Worm (Caenorhabditis elegans) whole organism, young adult: ENCODE measurements around the gene F57A10.4.
"Not testable (repeated sequence)": the region's sequence is repeated elsewhere in the genome, so short reads cannot be mapped to it uniquely, and the experiment has no call there.

Source experiments
- B0019.2 ChIP-seq: fragments of 200-800 bp; sonication (Bioruptor generic); conservative IDR thresholded peaks from 2 replicates; pipeline ENCODE4 v1.3.6; 2022; ENCODE audit warnings: missing genetic modification reagents, missing genetic modification characterization, missing compliant biosample characterization
- B0035.1 ChIP-seq: sonication (generic microtip); optimal IDR thresholded peaks from 2 replicates; lab custom pipeline; 2016; ENCODE audit warnings: missing genetic modification characterization, mild to moderate bottlenecking, missing compliant biosample characterization, missing genotype, missing genetic modification reagents
- B0336.3 ChIP-seq: fragments of 200-800 bp; sonication (Bioruptor generic); IDR thresholded peaks from 2 replicates; pipeline ENCODE4 v1.3.6; 2022; ENCODE audit warnings: missing genetic modification characterization, missing compliant biosample characterization
- C06A6.2 ChIP-seq: fragments of 200-800 bp; sonication (Bioruptor generic); conservative IDR thresholded peaks from 2 replicates; pipeline ENCODE4 v1.3.6; 2022; ENCODE audit warnings: missing genetic modification characterization, missing compliant biosample characterization
- D2030.7 ChIP-seq: fragments of 200-800 bp; sonication (Bioruptor generic); IDR thresholded peaks from 2 replicates; pipeline ENCODE4 v1.3.6; 2022; ENCODE audit warnings: missing genetic modification reagents, missing genetic modification characterization, missing compliant biosample characterization
- F23B12.7 ChIP-seq: sonication (generic microtip); optimal IDR thresholded peaks from 2 replicates; lab custom pipeline; 2017; ENCODE audit warnings: missing genetic modification characterization, mild to moderate bottlenecking, missing compliant biosample characterization, antibody characterized with exemption, moderate library complexity; ENCODE audit not compliant: insufficient read depth
- F57A8.1 ChIP-seq: fragments of 200-800 bp; sonication (Bioruptor generic); optimal IDR thresholded peaks from 2 replicates; lab custom pipeline; 2018; ENCODE audit warnings: mild to moderate bottlenecking, missing genetic modification characterization, moderate library complexity, missing compliant biosample characterization
- F57C9.4 ChIP-seq: sonication (generic microtip); optimal IDR thresholded peaks from 2 replicates; lab custom pipeline; 2017; ENCODE audit warnings: mild to moderate bottlenecking, missing genetic modification characterization, missing compliant biosample characterization
- Y53F4B.3 ChIP-seq: fragments of 200-800 bp; sonication (Bioruptor generic); IDR thresholded peaks from 2 replicates; pipeline ENCODE4 v1.3.6; 2022; ENCODE audit warnings: missing genetic modification reagents, missing genetic modification characterization, missing compliant biosample characterization
- Y56A3A.18 ChIP-seq: fragments of 200-800 bp; sonication (Bioruptor generic); IDR thresholded peaks from 2 replicates; pipeline ENCODE4 v1.3.6; 2022; ENCODE audit warnings: missing genetic modification reagents, missing genetic modification characterization, missing compliant biosample characterization
- Y79H2A.3 ChIP-seq: fragments of 200-800 bp; sonication (Bioruptor generic); conservative IDR thresholded peaks from 2 replicates; pipeline ENCODE4 v1.3.6; 2022; ENCODE audit warnings: missing genetic modification reagents, missing genetic modification characterization, missing compliant biosample characterization
- Y95B8A.8 ChIP-seq: fragments of 200-800 bp; sonication (Bioruptor generic); IDR thresholded peaks from 2 replicates; pipeline ENCODE4 v1.3.6; 2022; ENCODE audit warnings: missing genetic modification reagents, missing genetic modification characterization, missing compliant biosample characterization
- ZK185.1 ChIP-seq: sonication (generic microtip); optimal IDR thresholded peaks from 2 replicates; lab custom pipeline; 2016; ENCODE audit warnings: mild to moderate bottlenecking, missing genetic modification characterization, missing compliant biosample characterization; ENCODE audit not compliant: poor library complexity, severe bottlenecking
- atf-7 ChIP-seq: sonication (generic microtip); optimal IDR thresholded peaks from 2 replicates; lab custom pipeline; 2017; ENCODE audit warnings: mild to moderate bottlenecking, missing genetic modification characterization, missing compliant biosample characterization
- attf-5 ChIP-seq: fragments of 200-800 bp; sonication (Bioruptor generic); optimal IDR thresholded peaks from 2 replicates; lab custom pipeline; 2018; ENCODE audit warnings: mild to moderate bottlenecking, missing genetic modification characterization, missing compliant biosample characterization
- die-1 ChIP-seq: sonication (generic microtip); optimal IDR thresholded peaks from 2 replicates; lab custom pipeline; 2016; ENCODE audit warnings: missing genotype, mild to moderate bottlenecking, missing genetic modification characterization, missing compliant biosample characterization
- egl-18 ChIP-seq: fragments of 200-800 bp; sonication (Bioruptor generic); IDR thresholded peaks from 2 replicates; pipeline ENCODE4 v1.3.6; 2022; ENCODE audit warnings: missing genetic modification reagents, missing genetic modification characterization, missing compliant biosample characterization
- egl-44 ChIP-seq: fragments of 200-800 bp; sonication (Bioruptor generic); IDR thresholded peaks from 2 replicates; pipeline ENCODE4 v1.3.6; 2022; ENCODE audit warnings: missing genetic modification reagents, missing genetic modification characterization, missing compliant biosample characterization
- ekl-4 ChIP-seq: fragments of 200-800 bp; sonication (Bioruptor generic); IDR thresholded peaks from 2 replicates; pipeline ENCODE4 v1.3.6; 2022; ENCODE audit warnings: missing genetic modification reagents, missing genetic modification characterization, missing compliant biosample characterization
- fkh-3 ChIP-seq: sonication (generic microtip); optimal IDR thresholded peaks from 2 replicates; lab custom pipeline; 2016; ENCODE audit warnings: mild to moderate bottlenecking, missing genetic modification characterization, missing compliant biosample characterization
- hlh-12 ChIP-seq: sonication (generic microtip); optimal IDR thresholded peaks from 2 replicates; lab custom pipeline; 2016; ENCODE audit warnings: missing genetic modification characterization, missing compliant biosample characterization
- lag-1 ChIP-seq: fragments of 200-800 bp; sonication (Bioruptor generic); IDR thresholded peaks from 2 replicates; pipeline ENCODE4 v1.3.6; 2022; ENCODE audit warnings: missing genetic modification reagents, missing genetic modification characterization, missing compliant biosample characterization
- let-607 ChIP-seq, 2 experiments: fragments of 200-800 bp in 1 of 2; sonication (Bioruptor generic) in 1 of 2; sonication (generic microtip) in 1 of 2; optimal IDR thresholded peaks; 2 replicates each; lab custom pipeline; 2016 to 2018; ENCODE audit warnings: mild to moderate bottlenecking in 2 of 2, missing compliant biosample characterization in 2 of 2, missing genetic modification characterization in 2 of 2, moderate library complexity in 2 of 2, missing genotype in 1 of 2
- lin-40 ChIP-seq: sonication (generic microtip); optimal IDR thresholded peaks from 2 replicates; lab custom pipeline; 2016; ENCODE audit warnings: missing genetic modification characterization, mild to moderate bottlenecking, missing compliant biosample characterization, missing genotype, missing genetic modification reagents
- lsl-1 ChIP-seq: fragments of 200-800 bp; sonication (Bioruptor generic); optimal IDR thresholded peaks from 2 replicates; lab custom pipeline; 2018; ENCODE audit warnings: mild to moderate bottlenecking, missing genetic modification characterization, moderate library complexity, missing compliant biosample characterization
- nfya-2 ChIP-seq: fragments of 200-800 bp; sonication (Bioruptor generic); IDR thresholded peaks from 2 replicates; pipeline ENCODE4 v1.3.6; 2022; ENCODE audit warnings: missing genetic modification reagents, missing genetic modification characterization, missing compliant biosample characterization
- nhr-90 ChIP-seq: sonication (generic microtip); optimal IDR thresholded peaks from 2 replicates; lab custom pipeline; 2016; ENCODE audit warnings: missing genotype, mild to moderate bottlenecking, missing genetic modification characterization, missing compliant biosample characterization
- rec-8 ChIP-seq, 2 experiments: sonication (generic microtip); optimal IDR thresholded peaks; 2 replicates each; lab custom pipeline; 2016; ENCODE audit warnings: mild to moderate bottlenecking in 2 of 2, missing genetic modification characterization in 2 of 2, missing genetic modification reagents in 2 of 2, missing genotype in 2 of 2, missing biosample characterization in 1 of 2, missing compliant biosample characterization in 1 of 2, moderate library complexity in 1 of 2
- rpc-1 ChIP-seq, 2 experiments: fragments of 150-350 bp in 1 of 2; sonication (generic microtip) in 1 of 2; optimal IDR thresholded peaks; 2 replicates each; lab custom pipeline; 2014 to 2018; ENCODE audit warnings: missing biosample characterization in 1 of 2, missing genetic modification characterization in 1 of 2, missing genetic modification reagents in 1 of 2, missing genotype in 1 of 2
- sea-2 ChIP-seq: fragments of 200-800 bp; sonication (Bioruptor generic); IDR thresholded peaks from 2 replicates; pipeline ENCODE4 v1.3.6; 2022; ENCODE audit warnings: missing genetic modification characterization, missing compliant biosample characterization
- snpc-1.3 ChIP-seq: sonication (generic microtip); optimal IDR thresholded peaks from 2 replicates; lab custom pipeline; 2017; ENCODE audit warnings: missing genetic modification characterization, mild to moderate bottlenecking, missing compliant biosample characterization, antibody characterized with exemption, moderate library complexity, missing genotype, missing genetic modification reagents; ENCODE audit not compliant: insufficient read depth
- tbx-9 ChIP-seq: sonication (generic microtip); optimal IDR thresholded peaks from 2 replicates; lab custom pipeline; 2016; ENCODE audit warnings: borderline replicate concordance, missing genetic modification characterization, inconsistent platforms, missing compliant biosample characterization
- unc-130 ChIP-seq: sonication (generic microtip); optimal IDR thresholded peaks from 2 replicates; lab custom pipeline; 2016; ENCODE audit warnings: missing genetic modification reagents, missing genetic modification characterization, missing compliant biosample characterization
- xnd-1 ChIP-seq: sonication (generic microtip); optimal IDR thresholded peaks from 2 replicates; lab custom pipeline; 2016; ENCODE audit warnings: missing genotype, missing genetic modification reagents, missing genetic modification characterization, missing compliant biosample characterization
- zfh-2 ChIP-seq: fragments of 200-800 bp; sonication (Bioruptor generic); conservative IDR thresholded peaks from 2 replicates; pipeline ENCODE4 v1.3.6; 2022; ENCODE audit warnings: missing genetic modification reagents, missing genetic modification characterization, missing compliant biosample characterization
- ztf-6 ChIP-seq: fragments of 200-800 bp; sonication (Bioruptor generic); IDR thresholded peaks from 2 replicates; pipeline ENCODE4 v1.3.6; 2022; ENCODE audit warnings: missing genetic modification reagents, missing genetic modification characterization, missing compliant biosample characterization

Gene F57A10.4

ce11 chrV:15733020-15733419 lies 36.2 kb upstream of the F57A10.4 start:
- TF ChIP-seq B0336.3 (no peak), zfh-2 (GFP tag; lab: Robert Waterston, UW) (peak; percentile 79)

- TF ChIP-seq F57A8.1 (GFP tag; lab: Kevin White, UChicago) (no peak), B0035.1 (tag; lab: Kevin White, UChicago) (no peak), D2030.7 (GFP tag; lab: Robert Waterston, UW) (no peak), let-607 (tag; optimal IDR thresholded peaks at IDR 0.05; lab: Kevin White, UChicago) (no peak), atf-7 (tag; lab: Kevin White, UChicago) (no peak), C06A6.2 (GFP tag; lab: Robert Waterston, UW) (no peak), nfya-2 (no peak), F57C9.4 (tag; lab: Kevin White, UChicago) (no peak), egl-44 (GFP tag; lab: Robert Waterston, UW) (no peak), lin-40 (tag; lab: Kevin White, UChicago) (no peak), rpc-1 (optimal IDR thresholded peaks at IDR 0.05; lab: Kevin White, UChicago) (no peak), rpc-1 (tag; optimal IDR thresholded peaks at IDR 0.05; lab: Kevin White, UChicago) (no peak), lsl-1 (GFP tag; lab: Kevin White, UChicago) (no peak), zfh-2 (GFP tag; lab: Robert Waterston, UW) (no peak)
Observed at ce11 chrV:15733568-15733967, 35.7 kb upstream of the F57A10.4 start, which contains the start of gene T23D5.3. TSS of gene T23D5.3 (minus strand) at chrV:15733668.

ce11 chrV:15735720-15736119 lies 33.5 kb upstream of the F57A10.4 start, which contains the start of gene str-27:
TSS of gene str-27 (minus strand) at chrV:15735820.
- TF ChIP-seq egl-18: no peak
- no peak for TF ChIP-seq ztf-6 (GFP tag; lab: Robert Waterston, UW)

ce11 chrV:15741851-15742250 lies 27.4 kb upstream of the F57A10.4 start, which contains the start of gene str-18:
TSS of gene str-18 (minus strand) at chrV:15741951.
- TF ChIP-seq egl-44 (GFP tag; lab: Robert Waterston, UW): no peak
- no peak for TF ChIP-seq ekl-4
- no peak for TF ChIP-seq atf-7 (tag; lab: Kevin White, UChicago)
- TF ChIP-seq Y79H2A.3: no peak
- TF ChIP-seq B0019.2 (GFP tag; lab: Robert Waterston, UW): no peak

- TF ChIP-seq D2030.7 (GFP tag; lab: Robert Waterston, UW); unc-130; attf-5 (GFP tag; lab: Kevin White, UChicago): not testable (repeated sequence)
- TF ChIP-seq, all 124 proteins: peak for 0; not testable (repeated sequence) for 124
Observed at ce11 chrV:15744366-15744765, 24.9 kb upstream of the F57A10.4 start, which contains the start of gene str-19. TSS of gene str-19 (minus strand) at chrV:15744466.

- not testable (repeated sequence) for TF ChIP-seq tbx-9 (tag; lab: Kevin White, UChicago); die-1; F23B12.7 (tag; lab: Kevin White, UChicago)
Observed at ce11 chrV:15748343-15748742, 20.9 kb upstream of the F57A10.4 start, which contains the start of gene T23D5.8. TSS of gene T23D5.8 (minus strand) at chrV:15748443.

ce11 chrV:15750130-15750529 lies 19.1 kb upstream of the F57A10.4 start, which contains the start of gene str-6:
TSS of gene str-6 (minus strand) at chrV:15750230.
- TF ChIP-seq Y79H2A.3 (no peak), unc-130 (no peak), rec-8 (tag; optimal IDR thresholded peaks at IDR 0.05; lab: Kevin White, UChicago) (no peak), hlh-12 (tag; lab: Kevin White, UChicago) (no peak), xnd-1 (no peak), ZK185.1 (tag; lab: Kevin White, UChicago) (no peak), lag-1 (GFP tag; lab: Robert Waterston, UW) (no peak), Y53F4B.3 (GFP tag; lab: Robert Waterston, UW) (no peak), Y56A3A.18 (GFP tag; lab: Robert Waterston, UW) (no peak), C06A6.2 (GFP tag; lab: Robert Waterston, UW) (no peak), snpc-1.3 (no peak), nhr-90 (tag; lab: Kevin White, UChicago) (no peak), Y95B8A.8 (GFP tag; lab: Robert Waterston, UW) (no peak), sea-2 (GFP tag; lab: Robert Waterston, UW) (no peak), fkh-3 (tag; lab: Kevin White, UChicago) (no peak)
